Worm (Caenorhabditis elegans) whole organism, L1 larva: ENCODE data around the gene reps-1.

ENCODE experiments used
- F16B12.6 ChIP-seq: fragments of 150-350 bp; optimal IDR thresholded peaks from 2 replicates; lab custom pipeline; 2014; ENCODE audit warnings: missing biosample characterization, missing genetic modification characterization
- aly-2 ChIP-seq: fragments of 150-350 bp; optimal IDR thresholded peaks from 2 replicates; lab custom pipeline; 2014; ENCODE audit warnings: missing biosample characterization, missing genetic modification characterization
- ceh-63 ChIP-seq: fragments of 200-800 bp; sonication (Bioruptor generic); optimal IDR thresholded peaks from 2 replicates; lab custom pipeline; 2018; ENCODE audit warnings: mild to moderate bottlenecking, missing genetic modification characterization, missing compliant biosample characterization
- ceh-8 ChIP-seq: fragments of 200-800 bp; sonication (Bioruptor generic); optimal IDR thresholded peaks from 2 replicates; lab custom pipeline; 2018; ENCODE audit warnings: mild to moderate bottlenecking, missing genetic modification characterization, moderate library complexity, missing compliant biosample characterization
- ceh-82 ChIP-seq, 3 experiments: fragments of 150-350 bp in 1 of 3; sonication (generic microtip) in 2 of 3; optimal IDR thresholded peaks; 2 replicates each; lab custom pipeline; 2014 to 2017; ENCODE audit warnings: missing biosample characterization in 3 of 3, missing genetic modification characterization in 3 of 3
- ceh-90 ChIP-seq: sonication (generic microtip); optimal IDR thresholded peaks from 2 replicates; lab custom pipeline; 2016; ENCODE audit warnings: missing genetic modification characterization, missing compliant biosample characterization
- efl-3 ChIP-seq: fragments of 200-800 bp; sonication (Bioruptor generic); optimal IDR thresholded peaks from 2 replicates; lab custom pipeline; 2018; ENCODE audit warnings: mild to moderate bottlenecking, missing genetic modification characterization, missing compliant biosample characterization
- egl-13 ChIP-seq: sonication (generic microtip); optimal IDR thresholded peaks from 2 replicates; lab custom pipeline; 2016; ENCODE audit warnings: missing genotype, missing genetic modification reagents, missing genetic modification characterization, missing compliant biosample characterization
- elt-2 ChIP-seq: sonication (generic microtip); optimal IDR thresholded peaks from 2 replicates; lab custom pipeline; 2016; ENCODE audit warnings: missing genetic modification characterization, mild to moderate bottlenecking, inconsistent platforms, missing compliant biosample characterization, missing genetic modification reagents
- elt-3 ChIP-seq, 6 experiments: fragments of 150-350 bp in 1 of 6; sonication (generic microtip); optimal IDR thresholded peaks; 2 replicates each; lab custom pipeline; 2017 to 2018; ENCODE audit warnings: missing biosample characterization in 6 of 6, missing genetic modification characterization in 6 of 6, inconsistent platforms in 1 of 6
- fkh-4 ChIP-seq: sonication (generic microtip); optimal IDR thresholded peaks from 2 replicates; lab custom pipeline; 2016; ENCODE audit warnings: missing compliant biosample characterization, missing genetic modification characterization, borderline replicate concordance
- fkh-8 ChIP-seq: sonication (generic microtip); optimal IDR thresholded peaks from 2 replicates; lab custom pipeline; 2016; ENCODE audit warnings: mild to moderate bottlenecking, missing genetic modification characterization, missing compliant biosample characterization
- fos-1 ChIP-seq: fragments of 150-350 bp; optimal IDR thresholded peaks from 2 replicates; lab custom pipeline; 2014; ENCODE audit warnings: missing biosample characterization, missing genetic modification characterization
- grh-1 ChIP-seq: fragments of 200-800 bp; sonication (Bioruptor generic); IDR thresholded peaks from 2 replicates; pipeline ENCODE4 v1.3.6; 2022; ENCODE audit warnings: missing genetic modification reagents, missing genetic modification characterization, missing compliant biosample characterization
- hlh-17 ChIP-seq: fragments of 200-800 bp; sonication (Bioruptor generic); optimal IDR thresholded peaks from 2 replicates; lab custom pipeline; 2018; ENCODE audit warnings: missing genetic modification characterization, mild to moderate bottlenecking, missing compliant biosample characterization, moderate library complexity, borderline replicate concordance
- irx-1 ChIP-seq: sonication (generic microtip); optimal IDR thresholded peaks from 2 replicates; lab custom pipeline; 2016; ENCODE audit warnings: missing genetic modification characterization, missing compliant biosample characterization
- jun-1 ChIP-seq: fragments of 150-350 bp; optimal IDR thresholded peaks from 2 replicates; lab custom pipeline; 2014; ENCODE audit warnings: missing biosample characterization, missing genetic modification reagents, missing genetic modification characterization
- lin-13 ChIP-seq: fragments of 150-350 bp; optimal IDR thresholded peaks from 2 replicates; lab custom pipeline; 2014; ENCODE audit warnings: missing biosample characterization, missing genetic modification reagents, missing genetic modification characterization
- lin-14 ChIP-seq: fragments of 200-800 bp; sonication (Bioruptor generic); optimal IDR thresholded peaks from 2 replicates; lab custom pipeline; 2018; ENCODE audit warnings: mild to moderate bottlenecking, missing genetic modification characterization, moderate library complexity, missing compliant biosample characterization
- lin-39 ChIP-seq: fragments of 150-350 bp; optimal IDR thresholded peaks from 2 replicates; lab custom pipeline; 2014; ENCODE audit warnings: missing biosample characterization, missing genetic modification reagents, missing genetic modification characterization
- lsy-2 ChIP-seq, 2 experiments: fragments of 150-350 bp; optimal IDR thresholded peaks; 2 replicates each; lab custom pipeline; 2014; ENCODE audit warnings: missing biosample characterization in 2 of 2, missing genetic modification characterization in 2 of 2
- mab-9 ChIP-seq: fragments of 200-800 bp; sonication (Bioruptor generic); IDR thresholded peaks from 2 replicates; pipeline ENCODE4 v1.3.6; 2022; ENCODE audit warnings: missing genetic modification reagents, missing genetic modification characterization, missing compliant biosample characterization
- mef-2 ChIP-seq: fragments of 150-350 bp; optimal IDR thresholded peaks from 2 replicates; lab custom pipeline; 2014; ENCODE audit warnings: missing biosample characterization, missing genetic modification characterization
- mep-1 ChIP-seq: fragments of 150-350 bp; optimal IDR thresholded peaks from 2 replicates; lab custom pipeline; 2014; ENCODE audit warnings: missing biosample characterization, missing genetic modification characterization
- nhr-11 ChIP-seq: fragments of 150-350 bp; optimal IDR thresholded peaks from 2 replicates; lab custom pipeline; 2014; ENCODE audit warnings: missing biosample characterization, missing genetic modification characterization
- nhr-20 ChIP-seq: sonication (generic microtip); optimal IDR thresholded peaks from 2 replicates; lab custom pipeline; 2016; ENCODE audit warnings: mild to moderate bottlenecking, missing genetic modification characterization, missing compliant biosample characterization
- nhr-47 ChIP-seq: sonication (generic microtip); optimal IDR thresholded peaks from 2 replicates; lab custom pipeline; 2016; ENCODE audit warnings: mild to moderate bottlenecking, missing genetic modification characterization, moderate library complexity, missing compliant biosample characterization
- nhr-84 ChIP-seq: sonication (generic microtip); optimal IDR thresholded peaks from 2 replicates; lab custom pipeline; 2017; ENCODE audit warnings: missing biosample characterization, missing genetic modification characterization
- nhr-85 ChIP-seq: sonication (generic microtip); peaks from one replicate; lab custom pipeline; 2016; ENCODE audit warnings: missing genetic modification characterization, inconsistent platforms, missing compliant biosample characterization
- nhr-90 ChIP-seq: sonication (generic microtip); optimal IDR thresholded peaks from 2 replicates; lab custom pipeline; 2016; ENCODE audit warnings: mild to moderate bottlenecking, missing genetic modification characterization, missing compliant biosample characterization; ENCODE audit not compliant: poor library complexity
- pag-3 ChIP-seq: sonication (generic microtip); optimal IDR thresholded peaks from 2 replicates; lab custom pipeline; 2017; ENCODE audit warnings: missing genetic modification characterization, mild to moderate bottlenecking, missing compliant biosample characterization, antibody characterized with exemption, borderline replicate concordance; ENCODE audit not compliant: insufficient read depth
- pax-3 ChIP-seq: fragments of 200-800 bp; sonication (Bioruptor generic); optimal IDR thresholded peaks from 2 replicates; lab custom pipeline; 2018; ENCODE audit warnings: mild to moderate bottlenecking, missing genetic modification characterization, moderate library complexity, missing compliant biosample characterization
- pqm-1 ChIP-seq: sonication (generic microtip); optimal IDR thresholded peaks from 3 replicates; lab custom pipeline; 2017; ENCODE audit warnings: missing biosample characterization, missing genetic modification characterization
- skn-1 ChIP-seq: fragments of 150-350 bp; optimal IDR thresholded peaks from 2 replicates; lab custom pipeline; 2014; ENCODE audit warnings: missing biosample characterization, missing genetic modification characterization
- snpc-4 ChIP-seq: fragments of 150-350 bp; optimal IDR thresholded peaks from 2 replicates; lab custom pipeline; 2014; ENCODE audit warnings: missing biosample characterization, missing genetic modification characterization
- sptf-1 ChIP-seq: fragments of 150-350 bp; optimal IDR thresholded peaks from 2 replicates; lab custom pipeline; 2014; ENCODE audit warnings: missing biosample characterization, missing genetic modification characterization
- tlp-1 ChIP-seq: fragments of 150-350 bp; optimal IDR thresholded peaks from 2 replicates; lab custom pipeline; 2014; ENCODE audit warnings: missing biosample characterization, missing genetic modification characterization
- unc-30 ChIP-seq: sonication (generic microtip); optimal IDR thresholded peaks from 2 replicates; lab custom pipeline; 2017; ENCODE audit warnings: missing biosample characterization, missing genetic modification characterization
- unc-62 ChIP-seq: fragments of 150-350 bp; optimal IDR thresholded peaks from 2 replicates; lab custom pipeline; 2014; ENCODE audit warnings: missing biosample characterization, missing genetic modification reagents, missing genetic modification characterization
- unc-86 ChIP-seq: sonication (generic microtip); optimal IDR thresholded peaks from 2 replicates; lab custom pipeline; 2016; ENCODE audit warnings: missing genetic modification characterization, missing compliant biosample characterization
- vab-15 ChIP-seq: sonication (generic microtip); optimal IDR thresholded peaks from 2 replicates; lab custom pipeline; 2017; ENCODE audit warnings: missing genotype, mild to moderate bottlenecking, missing genetic modification characterization, missing compliant biosample characterization
- xbp-1 ChIP-seq: sonication (generic microtip); optimal IDR thresholded peaks from 2 replicates; lab custom pipeline; 2016; ENCODE audit warnings: missing genetic modification characterization, missing compliant biosample characterization
- zag-1 ChIP-seq: fragments of 150-350 bp; optimal IDR thresholded peaks from 2 replicates; lab custom pipeline; 2014; ENCODE audit warnings: missing biosample characterization, missing genetic modification characterization
- ztf-11 ChIP-seq, 2 experiments: sonication (generic microtip); optimal IDR thresholded peaks; 2 replicates each; lab custom pipeline; 2016 to 2017; ENCODE audit warnings: missing genetic modification characterization in 2 of 2, missing biosample characterization in 1 of 2, missing compliant biosample characterization in 1 of 2

The reps-1 gene

ce11 chrV:19013215-19013614, 22.9 kb upstream of the reps-1 start:
- TF ChIP-seq ceh-82 (tag; optimal IDR thresholded peaks at IDR 0.05; lab: Kevin White, UChicago) (no peak), pag-3 (tag; lab: Kevin White, UChicago) (no peak), irx-1 (tag; lab: Kevin White, UChicago) (no peak), fos-1 (tag; lab: Kevin White, UChicago) (no peak), fkh-8 (tag; lab: Kevin White, UChicago) (no peak), mef-2 (tag; lab: Kevin White, UChicago) (no peak), pqm-1 (tag; lab: Kevin White, UChicago) (no peak), fkh-4 (no peak), elt-2 (no peak)

DNA sequence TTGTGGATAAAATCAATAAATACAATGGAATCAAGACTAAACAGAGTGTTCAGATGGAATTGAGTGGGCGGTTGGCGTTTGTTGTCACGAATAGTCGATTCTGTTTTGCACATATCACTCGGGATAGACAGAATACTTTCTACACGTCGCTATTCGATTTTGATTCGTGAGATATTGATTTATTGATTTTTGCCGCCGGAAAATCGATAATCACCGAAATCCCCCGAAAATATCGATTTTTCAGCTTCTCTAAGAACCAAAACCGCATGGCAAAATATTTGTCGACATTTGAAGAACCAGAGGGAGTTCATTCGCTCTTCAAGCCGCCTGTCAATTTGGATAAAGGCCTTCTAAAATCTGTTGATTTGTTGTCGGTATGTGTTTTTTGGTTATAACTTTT, 20.1 kb upstream of the reps-1 start:
- no peak for TF ChIP-seq ceh-8 (GFP tag; lab: Kevin White, UChicago)
- TF ChIP-seq sptf-1 (tag; lab: Kevin White, UChicago): no peak
- TF ChIP-seq efl-3: no peak
- TF ChIP-seq aly-2 (tag; lab: Kevin White, UChicago): no peak
- TF ChIP-seq grh-1: no peak
- no peak for TF ChIP-seq zag-1 (tag; lab: Kevin White, UChicago)
- TF ChIP-seq snpc-4 (tag; lab: Kevin White, UChicago): no peak
- TF ChIP-seq F16B12.6: no peak
- no peak for TF ChIP-seq skn-1
- TF ChIP-seq vab-15 (tag; lab: Kevin White, UChicago): no peak
- no peak for TF ChIP-seq mef-2 (tag; lab: Kevin White, UChicago)
- TF ChIP-seq unc-30 (tag; lab: Kevin White, UChicago): no peak

DNA sequence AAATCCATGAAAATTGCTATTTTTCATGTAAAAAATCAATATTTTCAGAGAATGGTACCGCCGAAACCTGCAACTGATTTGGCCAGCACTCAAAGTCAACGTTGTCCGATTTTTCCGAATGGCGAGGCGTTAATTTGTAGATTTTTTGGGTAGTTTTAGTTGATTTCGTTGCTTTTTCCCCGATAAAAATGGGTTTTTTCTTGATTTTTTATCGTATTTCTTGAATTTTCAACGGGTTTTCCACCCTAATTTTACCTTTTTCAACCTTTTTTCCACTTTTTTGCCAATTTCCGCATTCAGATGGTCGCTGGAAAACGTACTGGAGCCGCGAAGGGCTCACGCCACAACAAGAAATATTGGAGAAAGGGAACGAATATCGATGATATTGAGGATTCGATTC, 11.4 kb upstream of the reps-1 start, which contains the start of gene Y39B6A.33:
Gene Y39B6A.33, plus strand, starts transcription at position 301 of the 400 bp plus-strand sequence.
- no peak for TF ChIP-seq lin-14
- TF ChIP-seq hlh-17 (GFP tag; lab: Kevin White, UChicago): no peak
- no peak for TF ChIP-seq elt-3 (tag; optimal IDR thresholded peaks at IDR 0.05; lab: Kevin White, UChicago)
- TF ChIP-seq unc-62 (GFP tag; lab: Kevin White, UChicago): no peak
- no peak for TF ChIP-seq aly-2 (tag; lab: Kevin White, UChicago)
- TF ChIP-seq pag-3 (tag; lab: Kevin White, UChicago): no peak
- no peak for TF ChIP-seq mab-9 (GFP tag; lab: Robert Waterston, UW)
- TF ChIP-seq nhr-85 (tag; lab: Kevin White, UChicago): no peak
- TF ChIP-seq zag-1 (tag; lab: Kevin White, UChicago): no peak
- TF ChIP-seq lsy-2 (tag; optimal IDR thresholded peaks at IDR 0.05; lab: Kevin White, UChicago): no peak

- no peak for TF ChIP-seq egl-13 (tag; lab: Kevin White, UChicago)
- TF ChIP-seq ceh-90: no peak
- no peak for TF ChIP-seq tlp-1 (tag; lab: Kevin White, UChicago)
- no peak for TF ChIP-seq nhr-84 (tag; lab: Kevin White, UChicago)
- TF ChIP-seq nhr-20: no peak
- no peak for TF ChIP-seq F16B12.6
- TF ChIP-seq pag-3 (tag; lab: Kevin White, UChicago): no peak
- no peak for TF ChIP-seq ztf-11 (tag; optimal IDR thresholded peaks at IDR 0.05; lab: Kevin White, UChicago)
- no peak for TF ChIP-seq aly-2 (tag; lab: Kevin White, UChicago)
- no peak for TF ChIP-seq nhr-47 (tag; lab: Kevin White, UChicago)
- no peak for TF ChIP-seq lin-13
- no peak for TF ChIP-seq snpc-4 (tag; lab: Kevin White, UChicago)
- no peak for TF ChIP-seq lin-39 (tag; lab: Kevin White, UChicago)
- no peak for TF ChIP-seq hlh-17 (GFP tag; lab: Kevin White, UChicago)
- no peak for TF ChIP-seq ceh-8 (GFP tag; lab: Kevin White, UChicago)
- TF ChIP-seq xbp-1: no peak
- no peak for TF ChIP-seq mep-1 (tag; lab: Kevin White, UChicago)
- TF ChIP-seq lin-14: no peak
- TF ChIP-seq unc-86 (tag; lab: Kevin White, UChicago): no peak
- no peak for TF ChIP-seq fos-1 (tag; lab: Kevin White, UChicago)
- no peak for TF ChIP-seq jun-1 (tag; lab: Kevin White, UChicago)
- no peak for TF ChIP-seq fkh-4
- no peak for TF ChIP-seq nhr-90 (tag; lab: Kevin White, UChicago)
- no peak for TF ChIP-seq nhr-11 (tag; lab: Kevin White, UChicago)
- TF ChIP-seq grh-1: no peak
- TF ChIP-seq ceh-63 (GFP tag; lab: Kevin White, UChicago): no peak
- TF ChIP-seq skn-1: peak; percentile 14
- TF ChIP-seq pqm-1 (tag; lab: Kevin White, UChicago): no peak
- TF ChIP-seq pax-3 (tag; lab: Kevin White, UChicago): no peak
- peak; percentile 11 to 48 for TF ChIP-seq lsy-2 (tag; optimal IDR thresholded peaks at IDR 0.05; lab: Kevin White, UChicago)
Measured at ce11 chrV:19001016-19001415, 10.7 kb upstream of the reps-1 start, which contains the start of gene Y39B6A.34. Gene Y39B6A.34 (plus strand): TSS chrV:19001018.
